Worm (Caenorhabditis elegans) whole organism, mixed stage, embryonic: ENCODE results near the gene evl-20.

Experiments
- blmp-1 ChIP-seq: fragments of 150-350 bp; optimal IDR thresholded peaks from 2 replicates; lab custom pipeline; 2014; ENCODE audit warnings: missing biosample characterization, missing genetic modification characterization
- cnd-1 ChIP-seq: fragments of 200-800 bp; sonication (Bioruptor generic); optimal IDR thresholded peaks from 2 replicates; lab custom pipeline; 2018; ENCODE audit warnings: mild to moderate bottlenecking, missing genetic modification characterization, missing compliant biosample characterization
- elt-3 ChIP-seq: fragments of 150-350 bp; optimal IDR thresholded peaks from 2 replicates; lab custom pipeline; 2014; ENCODE audit warnings: missing biosample characterization, missing genetic modification characterization
- ham-2 ChIP-seq: fragments of 200-800 bp; sonication (Bioruptor generic); optimal IDR thresholded peaks from 2 replicates; lab custom pipeline; 2018; ENCODE audit warnings: mild to moderate bottlenecking, missing genetic modification characterization, missing compliant biosample characterization
- hlh-1 ChIP-seq: fragments of 150-350 bp; optimal IDR thresholded peaks from 2 replicates; lab custom pipeline; 2014; ENCODE audit warnings: missing biosample characterization, missing genetic modification reagents, missing genetic modification characterization
- lin-13 ChIP-seq: fragments of 150-350 bp; optimal IDR thresholded peaks from 2 replicates; lab custom pipeline; 2014; ENCODE audit warnings: missing biosample characterization, missing genetic modification characterization
- mab-5 ChIP-seq: fragments of 150-350 bp; optimal IDR thresholded peaks from 2 replicates; lab custom pipeline; 2014; ENCODE audit warnings: missing biosample characterization, missing genetic modification characterization
- mep-1 ChIP-seq: fragments of 150-350 bp; optimal IDR thresholded peaks from 2 replicates; lab custom pipeline; 2017; ENCODE audit warnings: missing biosample characterization, missing genetic modification reagents, missing genetic modification characterization, inconsistent platforms
- nhr-237 ChIP-seq: fragments of 150-350 bp; optimal IDR thresholded peaks from 2 replicates; lab custom pipeline; 2014; ENCODE audit warnings: missing biosample characterization, missing genetic modification characterization
- pha-4 ChIP-seq: fragments of 150-350 bp; optimal IDR thresholded peaks from 2 replicates; lab custom pipeline; 2018; ENCODE audit warnings: missing biosample characterization, missing genetic modification reagents, missing genetic modification characterization
- unc-39 ChIP-seq: fragments of 150-350 bp; optimal IDR thresholded peaks from 2 replicates; lab custom pipeline; 2014; ENCODE audit warnings: missing biosample characterization, missing genetic modification characterization
- unc-62 ChIP-seq: fragments of 150-350 bp; optimal IDR thresholded peaks from 2 replicates; lab custom pipeline; 2014; ENCODE audit warnings: missing biosample characterization, missing genetic modification reagents, missing genetic modification characterization

DNA sequence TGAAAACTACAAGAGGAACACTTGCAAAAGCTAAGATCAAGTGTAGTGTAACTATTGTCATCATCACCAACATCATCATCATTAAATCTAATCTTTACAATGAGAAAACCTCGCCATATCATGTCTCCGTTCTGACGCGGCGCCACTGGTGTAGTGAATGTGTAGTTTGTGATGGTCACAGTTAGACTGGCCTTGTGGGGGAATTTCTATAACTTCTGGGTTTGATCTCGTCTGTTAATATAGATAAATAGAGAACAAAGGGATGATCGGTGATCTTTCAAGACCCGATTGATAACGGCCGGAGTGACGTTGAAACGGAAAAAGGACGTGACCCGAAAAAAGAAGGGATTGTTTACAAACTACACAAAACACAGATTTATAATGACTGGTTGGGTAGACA, 3.3 kb upstream of the evl-20 start:
- no peak for TF ChIP-seq cnd-1
- TF ChIP-seq blmp-1: no peak
- TF ChIP-seq unc-62 (GFP tag; lab: Kevin White, UChicago): no peak
- TF ChIP-seq pha-4 (tag; lab: Kevin White, UChicago): no peak
- TF ChIP-seq unc-39 (tag; lab: Kevin White, UChicago): no peak
- no peak for TF ChIP-seq mab-5 (tag; lab: Kevin White, UChicago)
- no peak for TF ChIP-seq ham-2
- TF ChIP-seq lin-13: no peak
- TF ChIP-seq elt-3: no peak
- no peak for TF ChIP-seq nhr-237 (tag; lab: Kevin White, UChicago)
- no peak for TF ChIP-seq hlh-1 (tag; lab: Kevin White, UChicago)
- TF ChIP-seq mep-1: no peak
